Fruit fly (Drosophila melanogaster): ENCODE data around the gene CG5412.

The CG5412 gene

dm6 chr3R:20555023-20555422 lies 21.8 kb upstream of the CG5412 start (continued):
- TF ChIP-seq CG4404 (GFP tag; IDR thresholded peaks at IDR 0.05) (no peak), CG4707 (GFP tag; optimal IDR thresholded peaks at IDR 0.05) (no peak), CG7839 (tag; optimal IDR thresholded peaks at IDR 0.05) (peak; percentile 82), CG16779 (GFP tag; IDR thresholded peaks at IDR 0.05) (no peak), aop (GFP tag; IDR thresholded peaks at IDR 0.05) (no peak), CG10565 (GFP tag; optimal IDR thresholded peaks at IDR 0.05) (no peak), CG18599 (GFP tag; optimal IDR thresholded peaks at IDR 0.05) (peak; percentile 75), CG34376 (GFP tag; optimal IDR thresholded peaks at IDR 0.05) (peak; percentile 45), ttk (GFP tag; IDR thresholded peaks at IDR 0.05) (0 out of 2 replicates have a peak, but pooled peaks have one; percentile 20), sug (tag; optimal IDR thresholded peaks at IDR 0.05) (peak; percentile 85), CG15514 (GFP tag; optimal IDR thresholded peaks at IDR 0.05) (peak; percentile 43), pita (GFP tag; optimal IDR thresholded peaks at IDR 0.05) (no peak), Fer2 (tag; optimal IDR thresholded peaks at IDR 0.05) (no peak), Atf3 (GFP tag; optimal IDR thresholded peaks at IDR 0.05) (no peak), CG2199 (GFP tag; IDR thresholded peaks at IDR 0.05) (no peak), Mad (GFP tag; optimal IDR thresholded peaks at IDR 0.05) (no peak), CG17829 (tag; optimal IDR thresholded peaks at IDR 0.05) (peak; percentile 62), Sox100B (GFP tag; optimal IDR thresholded peaks at IDR 0.05) (peak; percentile 56), CG3995 (GFP tag; optimal IDR thresholded peaks at IDR 0.05) (no peak), Side (GFP tag; optimal IDR thresholded peaks at IDR 0.05) (peak; percentile 49), grau (tag; optimal IDR thresholded peaks at IDR 0.05) (peak; percentile 36), CG30020 (tag; optimal IDR thresholded peaks at IDR 0.05) (no peak), CG14014 (GFP tag; IDR thresholded peaks at IDR 0.05) (peak; percentile 59), Opbp (GFP tag; IDR thresholded peaks at IDR 0.05; ENCODE audit: partially characterized antibody) (no peak), CG12659 (GFP tag; optimal IDR thresholded peaks at IDR 0.05) (peak; percentile 6), CG8089 (GFP tag; optimal IDR thresholded peaks at IDR 0.05) (no peak), Nf-YC (tag; optimal IDR thresholded peaks at IDR 0.05) (peak; percentile 49), salm (tag; optimal IDR thresholded peaks at IDR 0.05) (no peak), Dbx (GFP tag; IDR thresholded peaks at IDR 0.05) (peak; percentile 69; the same call in 2 of the 3 replicates), Ssrp (tag; optimal IDR thresholded peaks at IDR 0.05) (no peak), CG17361 (GFP tag; IDR thresholded peaks at IDR 0.05) (peak; percentile 82), D19B (GFP tag; optimal IDR thresholded peaks at IDR 0.05) (peak; percentile 73), pho (GFP tag; optimal IDR thresholded peaks at IDR 0.05) (no peak), CG31224 (GFP tag; IDR thresholded peaks at IDR 0.05) (no peak), HmgZ (tag; optimal IDR thresholded peaks at IDR 0.05) (no peak), az2 (GFP tag; optimal IDR thresholded peaks at IDR 0.05) (no peak), CG15479 (GFP tag; optimal IDR thresholded peaks at IDR 0.05) (no peak), ase (GFP tag; IDR thresholded peaks at IDR 0.05) (0 out of 3 replicates have a peak, but pooled peaks have one; percentile 33), tgo (GFP tag; IDR thresholded peaks at IDR 0.05) (peak; percentile 74), CG10979 (tag; optimal IDR thresholded peaks at IDR 0.05) (peak; percentile 51), CG11085 (GFP tag; IDR thresholded peaks at IDR 0.05) (no peak), CG30431 (GFP tag; optimal IDR thresholded peaks at IDR 0.05) (no peak), chinmo (GFP tag; IDR thresholded peaks at IDR 0.05; ENCODE audit: partially characterized antibody) (no peak), wek (GFP tag; optimal IDR thresholded peaks at IDR 0.05) (no peak), CG4820 (GFP tag; optimal IDR thresholded peaks at IDR 0.05) (peak; percentile 35), org-1 (GFP tag; optimal IDR thresholded peaks at IDR 0.05) (no peak), CG17328 (GFP tag; IDR thresholded peaks at IDR 0.05) (no peak), tin (GFP tag; optimal IDR thresholded peaks at IDR 0.05) (peak; percentile 44), Aef1 (GFP tag; IDR thresholded peaks at IDR 0.05) (peak; percentile 60), C15 (GFP tag; IDR thresholded peaks at IDR 0.05) (0 out of 3 replicates have a peak, but pooled peaks have one; percentile 24), CoRest (tag; optimal IDR thresholded peaks at IDR 0.05) (no peak)

All from whole organism, embryonic.